Fruit fly (Drosophila melanogaster) whole organism, embryonic: Measurements from ENCODE around the gene CG6000.

Experiments
- Atf-2 ChIP-seq: fragments of 200-800 bp; sonication (Bioruptor generic); optimal IDR thresholded peaks from 2 replicates; lab custom pipeline; 2016; ENCODE audit warnings: missing biosample characterization, missing genetic modification characterization
- Atf6 ChIP-seq: fragments of 200-800 bp; sonication (Bioruptor generic); IDR thresholded peaks from 2 replicates; pipeline ENCODE4 v1.3.6; 2022; ENCODE audit warnings: missing biosample characterization, missing genetic modification characterization
- B-H2 ChIP-seq: fragments of 200-800 bp; sonication (Bioruptor generic); optimal IDR thresholded peaks from 2 replicates; lab custom pipeline; 2018; ENCODE audit warnings: missing biosample characterization, mild to moderate bottlenecking, missing genetic modification characterization
- CG10366 ChIP-seq: fragments of 200-800 bp; sonication (Bioruptor generic); IDR thresholded peaks from 2 replicates; pipeline ENCODE4 v1.3.6; 2022; ENCODE audit warnings: missing biosample characterization, missing genetic modification characterization
- CG11504 ChIP-seq: fragments of 200-800 bp; sonication (Bioruptor generic); optimal IDR thresholded peaks from 3 replicates; lab custom pipeline; 2019; ENCODE audit warnings: missing biosample characterization, mild to moderate bottlenecking, missing genetic modification characterization, moderate library complexity
- CG12236 ChIP-seq: fragments of 200-800 bp; sonication (Bioruptor generic); optimal IDR thresholded peaks from 2 replicates; lab custom pipeline; 2016; ENCODE audit warnings: missing biosample characterization, missing genetic modification characterization
- CG12659 ChIP-seq: fragments of 200-800 bp; sonication (Bioruptor generic); optimal IDR thresholded peaks from 3 replicates; lab custom pipeline; 2017; ENCODE audit warnings: mild to moderate bottlenecking, missing biosample characterization, missing genetic modification reagents, missing genetic modification characterization
- CG12769 ChIP-seq: fragments of 200-800 bp; sonication (Bioruptor generic); optimal IDR thresholded peaks from 2 replicates; lab custom pipeline; 2019; ENCODE audit warnings: missing biosample characterization, mild to moderate bottlenecking, missing genetic modification characterization, moderate library complexity
- CG13287 ChIP-seq: fragments of 200-800 bp; sonication (Bioruptor generic); IDR thresholded peaks from 2 replicates; pipeline ENCODE4 v1.3.6; 2022; ENCODE audit warnings: missing biosample characterization, missing genetic modification characterization; ENCODE audit not compliant: partially characterized antibody
- CG13296 ChIP-seq: fragments of 200-800 bp; sonication (Bioruptor generic); optimal IDR thresholded peaks from 3 replicates; lab custom pipeline; 2018; ENCODE audit warnings: missing biosample characterization, mild to moderate bottlenecking, missing genetic modification characterization
- CG14014 ChIP-seq: fragments of 200-800 bp; sonication (Bioruptor generic); IDR thresholded peaks from 2 replicates; pipeline ENCODE4 v1.3.6; 2022; ENCODE audit warnings: missing biosample characterization, missing genetic modification characterization
- CG14860 ChIP-seq: fragments of 200-800 bp; sonication (Bioruptor generic); IDR thresholded peaks from 3 replicates; pipeline ENCODE4 v1.3.6; 2022; ENCODE audit warnings: missing biosample characterization, missing genetic modification characterization; ENCODE audit not compliant: partially characterized antibody
- CG15011 ChIP-seq: fragments of 200-800 bp; sonication (Bioruptor generic); optimal IDR thresholded peaks from 3 replicates; lab custom pipeline; 2018; ENCODE audit warnings: missing biosample characterization, mild to moderate bottlenecking, missing genetic modification characterization
- CG1602 ChIP-seq: fragments of 200-800 bp; sonication (Bioruptor generic); optimal IDR thresholded peaks from 3 replicates; lab custom pipeline; 2016; ENCODE audit warnings: missing biosample characterization, missing genetic modification characterization
- CG17568 ChIP-seq: fragments of 200-800 bp; sonication (Bioruptor generic); optimal IDR thresholded peaks from 2 replicates; lab custom pipeline; 2018; ENCODE audit warnings: missing biosample characterization, mild to moderate bottlenecking, missing genetic modification characterization, moderate library complexity
- CG17912 ChIP-seq: fragments of 200-800 bp; sonication (Bioruptor generic); optimal IDR thresholded peaks from 2 replicates; lab custom pipeline; 2018; ENCODE audit warnings: missing biosample characterization, mild to moderate bottlenecking, missing genetic modification characterization
- CG18764 ChIP-seq: fragments of 200-800 bp; sonication (Bioruptor generic); optimal IDR thresholded peaks from 3 replicates; lab custom pipeline; 2016; ENCODE audit warnings: missing biosample characterization, missing genetic modification characterization
- CG32532 ChIP-seq: fragments of 200-800 bp; sonication (Bioruptor generic); IDR thresholded peaks from 2 replicates; pipeline ENCODE4 v1.3.6; 2022; ENCODE audit warnings: missing biosample characterization, missing genetic modification characterization
- CG32767 ChIP-seq: fragments of 200-800 bp; sonication (Bioruptor generic); IDR thresholded peaks from 2 replicates; pipeline ENCODE4 v1.3.6; 2022; ENCODE audit warnings: missing biosample characterization, missing genetic modification characterization
- CG34224 ChIP-seq: fragments of 200-800 bp; sonication (Bioruptor generic); IDR thresholded peaks from 3 replicates; pipeline ENCODE4 v1.3.6; 2022; ENCODE audit warnings: missing biosample characterization, missing genetic modification characterization; ENCODE audit not compliant: partially characterized antibody
- CG3995 ChIP-seq: fragments of 200-800 bp; sonication (Bioruptor generic); optimal IDR thresholded peaks from 3 replicates; lab custom pipeline; 2016; ENCODE audit warnings: missing biosample characterization, missing genetic modification characterization
- CG4360 ChIP-seq: fragments of 200-800 bp; sonication (Bioruptor generic); IDR thresholded peaks from 2 replicates; pipeline ENCODE4 v1.3.6; 2022; ENCODE audit warnings: missing biosample characterization, missing genetic modification characterization
- CG7271 ChIP-seq: fragments of 200-800 bp; sonication (Bioruptor generic); optimal IDR thresholded peaks from 2 replicates; lab custom pipeline; 2018; ENCODE audit warnings: missing biosample characterization, mild to moderate bottlenecking, missing genetic modification characterization, moderate library complexity
- CG7556 ChIP-seq: fragments of 200-800 bp; sonication (Bioruptor generic); optimal IDR thresholded peaks from 2 replicates; lab custom pipeline; 2017; ENCODE audit warnings: missing biosample characterization, mild to moderate bottlenecking, missing genetic modification characterization
- CG7786 ChIP-seq: fragments of 200-800 bp; sonication (Bioruptor generic); optimal IDR thresholded peaks from 2 replicates; lab custom pipeline; 2016; ENCODE audit warnings: missing biosample characterization, missing genetic modification characterization
- Dad ChIP-seq: fragments of 200-800 bp; sonication (Bioruptor generic); optimal IDR thresholded peaks from 3 replicates; lab custom pipeline; 2016; ENCODE audit warnings: missing biosample characterization, missing genetic modification characterization
- Eip74EF ChIP-seq, 2 experiments: fragments of 200-800 bp in 1 of 2; fragments of >200 bp in 1 of 2; sonication (Bioruptor generic) in 1 of 2; optimal IDR thresholded peaks; 2 replicates each; lab custom pipeline; 2017 to 2019; ENCODE audit warnings: missing biosample characterization in 2 of 2, missing genetic modification characterization in 2 of 2, mild to moderate bottlenecking in 1 of 2, moderate library complexity in 1 of 2
- GATAe ChIP-seq: fragments of 200-800 bp; sonication (Bioruptor generic); conservative IDR thresholded peaks from 2 replicates; pipeline ENCODE4 v1.3.6; 2022; ENCODE audit warnings: missing biosample characterization, missing genetic modification characterization
- Hand ChIP-seq: fragments of 200-800 bp; sonication (Bioruptor generic); optimal IDR thresholded peaks from 2 replicates; lab custom pipeline; 2017; ENCODE audit warnings: mild to moderate bottlenecking, missing biosample characterization, missing genetic modification reagents, missing genetic modification characterization
- Myb ChIP-seq: fragments of 200-800 bp; sonication (Bioruptor generic); optimal IDR thresholded peaks from 2 replicates; lab custom pipeline; 2016; ENCODE audit warnings: missing biosample characterization, missing genetic modification characterization
- NC2β ChIP-seq: fragments of 200-800 bp; sonication (Bioruptor generic); optimal IDR thresholded peaks from 2 replicates; lab custom pipeline; 2016; ENCODE audit warnings: missing biosample characterization, missing genetic modification characterization
- Nf-YB ChIP-seq: fragments of 200-800 bp; sonication (Bioruptor generic); optimal IDR thresholded peaks from 3 replicates; lab custom pipeline; 2019; ENCODE audit warnings: missing biosample characterization, mild to moderate bottlenecking, missing genetic modification characterization, moderate library complexity
- Nf-YC ChIP-seq: fragments of 200-800 bp; optimal IDR thresholded peaks from 3 replicates; lab custom pipeline; 2019; ENCODE audit warnings: missing biosample characterization, mild to moderate bottlenecking, missing genetic modification characterization, moderate library complexity
- Oaz ChIP-seq: fragments of 200-800 bp; sonication (Bioruptor generic); IDR thresholded peaks from 2 replicates; pipeline ENCODE4 v1.3.6; 2022; ENCODE audit warnings: missing biosample characterization, missing genetic modification characterization
- Vsx1 ChIP-seq: fragments of 200-800 bp; sonication (Bioruptor generic); optimal IDR thresholded peaks from 2 replicates; lab custom pipeline; 2017; ENCODE audit warnings: missing biosample characterization, mild to moderate bottlenecking, missing genetic modification characterization, missing genetic modification reagents
- corto ChIP-seq: fragments of 200-800 bp; sonication (Bioruptor generic); optimal IDR thresholded peaks from 2 replicates; lab custom pipeline; 2016; ENCODE audit warnings: missing biosample characterization, mild to moderate bottlenecking, missing genetic modification characterization, moderate library complexity
- da ChIP-seq: fragments of 200-800 bp; sonication (Bioruptor generic); optimal IDR thresholded peaks from 2 replicates; lab custom pipeline; 2016; ENCODE audit warnings: missing biosample characterization, missing genetic modification characterization
- dimm ChIP-seq: fragments of 200-800 bp; sonication (Bioruptor generic); IDR thresholded peaks from 2 replicates; pipeline ENCODE4 v1.3.6; 2022; ENCODE audit warnings: missing biosample characterization, missing genetic modification characterization
- ems ChIP-seq: fragments of 200-800 bp; sonication (Bioruptor generic); optimal IDR thresholded peaks from 3 replicates; lab custom pipeline; 2016; ENCODE audit warnings: missing biosample characterization, missing genetic modification characterization
- fd102C ChIP-seq: fragments of 200-800 bp; sonication (Bioruptor generic); optimal IDR thresholded peaks from 2 replicates; lab custom pipeline; 2018; ENCODE audit warnings: missing biosample characterization, mild to moderate bottlenecking, missing genetic modification characterization, moderate library complexity
- fu2 ChIP-seq: fragments of 200-800 bp; sonication (Bioruptor generic); optimal IDR thresholded peaks from 2 replicates; lab custom pipeline; 2016; ENCODE audit warnings: missing biosample characterization, missing genetic modification characterization
- gce ChIP-seq: fragments of 200-800 bp; sonication (Bioruptor generic); IDR thresholded peaks from 3 replicates; pipeline ENCODE4 v1.3.6; 2022; ENCODE audit warnings: missing biosample characterization, missing genetic modification characterization
- gem ChIP-seq: fragments of 200-800 bp; sonication (Bioruptor generic); optimal IDR thresholded peaks from 2 replicates; lab custom pipeline; 2019; ENCODE audit warnings: missing biosample characterization, mild to moderate bottlenecking, missing genetic modification characterization, moderate library complexity
- insv ChIP-seq, 2 experiments: fragments of 200-800 bp; sonication (Bioruptor generic); optimal IDR thresholded peaks; 3 replicates each; lab custom pipeline; 2016 to 2018; ENCODE audit warnings: missing biosample characterization in 2 of 2, missing genetic modification characterization in 2 of 2
- jumu ChIP-seq: fragments of 200-800 bp; sonication (Bioruptor generic); optimal IDR thresholded peaks from 3 replicates; lab custom pipeline; 2016; ENCODE audit warnings: missing biosample characterization, missing genetic modification characterization
- klu ChIP-seq: fragments of 200-800 bp; sonication (Bioruptor generic); IDR thresholded peaks from 2 replicates; pipeline ENCODE4 v1.3.6; 2022; ENCODE audit warnings: missing biosample characterization, missing genetic modification characterization
- kni ChIP-seq: fragments of 200-800 bp; sonication (Bioruptor generic); optimal IDR thresholded peaks from 3 replicates; lab custom pipeline; 2017; ENCODE audit warnings: mild to moderate bottlenecking, missing biosample characterization, missing genetic modification reagents, missing genetic modification characterization
- maf-S ChIP-seq: fragments of 200-800 bp; sonication (Bioruptor generic); optimal IDR thresholded peaks from 2 replicates; lab custom pipeline; 2016; ENCODE audit warnings: missing biosample characterization, missing genetic modification characterization
- shn ChIP-seq: fragments of 200-800 bp; sonication (Bioruptor generic); optimal IDR thresholded peaks from 3 replicates; lab custom pipeline; 2016; ENCODE audit warnings: missing biosample characterization, missing genetic modification characterization
- wdn ChIP-seq: fragments of 200-800 bp; sonication (Bioruptor generic); IDR thresholded peaks from 2 replicates; pipeline ENCODE4 v1.3.6; 2022; ENCODE audit warnings: missing biosample characterization, missing genetic modification characterization
- z ChIP-seq: fragments of 200-800 bp; sonication (Bioruptor generic); IDR thresholded peaks from 3 replicates; pipeline ENCODE4 v1.3.6; 2022; ENCODE audit warnings: missing biosample characterization, missing genetic modification characterization

Gene CG6000

dm6 chr3R:24058041-24058440 lies 3.9 kb downstream of the CG6000 start, which contains the start of gene SMC1 (continued):
- peak; percentile 100 for TF ChIP-seq CG34224
- TF ChIP-seq z (GFP tag; lab: Robert Waterston, UW), result no peak
- TF ChIP-seq jumu (GFP tag; lab: Kevin White, UChicago), result peak; percentile 64
- TF ChIP-seq fd102C, result no peak
- no peak for TF ChIP-seq Eip74EF (GFP tag; optimal IDR thresholded peaks at IDR 0.05; lab: Kevin White, UChicago)
- TF ChIP-seq CG14860 (GFP tag; lab: Robert Waterston, UW), result peak; percentile 99
- TF ChIP-seq Atf6 (GFP tag; lab: Robert Waterston, UW), result peak; percentile 38; the same call in 1 of the 2 replicates
- no peak for TF ChIP-seq gem (tag; lab: Kevin White, UChicago)
- TF ChIP-seq GATAe (GFP tag; lab: Robert Waterston, UW), result no peak
- no peak for TF ChIP-seq klu (GFP tag; lab: Robert Waterston, UW)
- no peak for TF ChIP-seq gce (GFP tag; lab: Robert Waterston, UW)
- no peak for TF ChIP-seq CG7556 (GFP tag; lab: Kevin White, UChicago)
- TF ChIP-seq fu2 (GFP tag; lab: Kevin White, UChicago), result no peak
- peak; percentile 1 for TF ChIP-seq maf-S
- TF ChIP-seq CG15011, result no peak
- TF ChIP-seq ems, result peak; percentile 23
- TF ChIP-seq corto, result no peak
- no peak for TF ChIP-seq CG1602
- TF ChIP-seq dimm, result no peak
- peak; percentile 54 for TF ChIP-seq CG3995 (GFP tag; lab: Kevin White, UChicago)
- no peak for TF ChIP-seq CG4360 (GFP tag; lab: Robert Waterston, UW)
- no peak for TF ChIP-seq Hand
- TF ChIP-seq Nf-YB (GFP tag; lab: Kevin White, UChicago), result no peak
- TF ChIP-seq Nf-YC, result peak; percentile 66
- no peak for TF ChIP-seq CG11504 (tag; lab: Kevin White, UChicago)
- peak; percentile 100 for TF ChIP-seq CG13287 (GFP tag; lab: Robert Waterston, UW)
- no peak for TF ChIP-seq da
- TF ChIP-seq CG7271, result no peak
- no peak for TF ChIP-seq Atf-2
- no peak for TF ChIP-seq CG18764 (GFP tag; lab: Kevin White, UChicago)
- peak; percentile 35 for TF ChIP-seq shn (GFP tag; lab: Kevin White, UChicago)
- no peak for TF ChIP-seq CG12236 (GFP tag; lab: Kevin White, UChicago)
- TF ChIP-seq Oaz (GFP tag; lab: Robert Waterston, UW), result no peak
- TF ChIP-seq CG14014 (GFP tag; lab: Robert Waterston, UW), result no peak; the same call in 1 of the 2 replicates
- peak; percentile 83 for TF ChIP-seq CG12659 (GFP tag; lab: Kevin White, UChicago)
- peak; percentile 41; the same call in 1 of the 2 replicates for TF ChIP-seq CG32767 (GFP tag; lab: Robert Waterston, UW)
- peak; percentile 51 for TF ChIP-seq Dad (GFP tag; lab: Kevin White, UChicago)
- TF ChIP-seq CG17568, result no peak
- peak; percentile 21 for TF ChIP-seq CG17912
- TF ChIP-seq insv (GFP tag; optimal IDR thresholded peaks at IDR 0.05; lab: Kevin White, UChicago), result no peak
- peak; percentile 68 for TF ChIP-seq Myb (GFP tag; lab: Kevin White, UChicago)
- TF ChIP-seq CG7786 (GFP tag; lab: Kevin White, UChicago), result peak; percentile 3
- peak; percentile 53 for TF ChIP-seq CG12769 (tag; lab: Kevin White, UChicago)
- peak; percentile 70 for TF ChIP-seq NC2β (GFP tag; lab: Kevin White, UChicago)
- TF ChIP-seq B-H2 (GFP tag; lab: Kevin White, UChicago), result peak; percentile 79
- no peak for TF ChIP-seq Vsx1
- no peak for TF ChIP-seq wdn (GFP tag; lab: Robert Waterston, UW)
- no peak for TF ChIP-seq kni (GFP tag; lab: Kevin White, UChicago)
- TF ChIP-seq CG10366 (GFP tag; lab: Robert Waterston, UW), result no peak
- TF ChIP-seq CG32532 (GFP tag; lab: Robert Waterston, UW), result peak; percentile 67
- peak; percentile 23 for TF ChIP-seq CG13296
